Fruit fly (Drosophila melanogaster): ENCODE measurements around the gene Prosalpha4.

Gene Prosalpha4

dm6 chrX:16279340-16279941 lies 3.4 kb downstream of the Prosalpha4 start (continued):
- TF ChIP-seq CG6175 (GFP tag; IDR thresholded peaks at IDR 0.05) (peak; percentile 80), Lpt (GFP tag; optimal IDR thresholded peaks at IDR 0.05) (no peak), onecut (GFP tag; IDR thresholded peaks at IDR 0.05) (peak; percentile 85), CG11696 (GFP tag; IDR thresholded peaks at IDR 0.05) (peak; percentile 79), CG12104 (GFP tag; optimal IDR thresholded peaks at IDR 0.05) (peak; percentile 44), bab2 (GFP tag; optimal IDR thresholded peaks at IDR 0.05) (peak; percentile 83), dati (GFP tag; IDR thresholded peaks at IDR 0.05) (peak; percentile 69), CG18476 (GFP tag; optimal IDR thresholded peaks at IDR 0.05) (peak; percentile 16), CG13287 (GFP tag; IDR thresholded peaks at IDR 0.05; ENCODE audit: partially characterized antibody) (no peak), pho (GFP tag; optimal IDR thresholded peaks at IDR 0.05) (peak; percentile 55), HLHmδ (GFP tag; optimal IDR thresholded peaks at IDR 0.05) (no peak), Camta (GFP tag; optimal IDR thresholded peaks at IDR 0.05) (peak; percentile 87), CG31224 (GFP tag; IDR thresholded peaks at IDR 0.05) (peak; percentile 60), CG18262 (tag; optimal IDR thresholded peaks at IDR 0.05) (peak; percentile 70), CG2202 (tag; optimal IDR thresholded peaks at IDR 0.05) (peak; percentile 39), aop (GFP tag; IDR thresholded peaks at IDR 0.05) (no peak), crp (GFP tag; optimal IDR thresholded peaks at IDR 0.05) (peak in 1 of 2 experiments; percentile 8), CG11247 (GFP tag; IDR thresholded peaks at IDR 0.05) (peak; percentile 83), salm (tag; optimal IDR thresholded peaks at IDR 0.05) (peak; percentile 50), crol (GFP tag; IDR thresholded peaks at IDR 0.05) (peak; percentile 41; the same call in 1 of the 2 replicates), D19A (tag; optimal IDR thresholded peaks at IDR 0.05) (peak; percentile 64), Kr (GFP tag; optimal IDR thresholded peaks at IDR 0.05) (no peak), Lhr (GFP tag; optimal IDR thresholded peaks at IDR 0.05) (peak; percentile 39), CG30431 (GFP tag; optimal IDR thresholded peaks at IDR 0.05) (peak; percentile 69), Bgb (GFP tag; IDR thresholded peaks at IDR 0.05; ENCODE audit: partially characterized antibody) (peak; percentile 72), CG7987 (GFP tag; optimal IDR thresholded peaks at IDR 0.05) (peak; percentile 27), NC2α (GFP tag; optimal IDR thresholded peaks at IDR 0.05) (peak; percentile 60), CG17568 (GFP tag; optimal IDR thresholded peaks at IDR 0.05) (no peak), da (GFP tag; optimal IDR thresholded peaks at IDR 0.05) (peak; percentile 39), CG18599 (GFP tag; optimal IDR thresholded peaks at IDR 0.05) (peak; percentile 73), Awh (GFP tag; IDR thresholded peaks at IDR 0.05) (peak; percentile 88), wdn (GFP tag; IDR thresholded peaks at IDR 0.05) (peak; percentile 60), CG11560 (tag; IDR thresholded peaks at IDR 0.05) (peak; percentile 86), NfI (GFP tag; optimal IDR thresholded peaks at IDR 0.05) (peak; percentile 74), CG12942 (GFP tag; optimal IDR thresholded peaks at IDR 0.05) (peak; percentile 65), Bteb2 (GFP tag; optimal IDR thresholded peaks at IDR 0.05) (peak; percentile 22), Oli (tag; optimal IDR thresholded peaks at IDR 0.05) (peak; percentile 82), H2.0 (GFP tag; IDR thresholded peaks at IDR 0.05) (peak; percentile 89), sima (GFP tag; optimal IDR thresholded peaks at IDR 0.05) (no peak), sna (GFP tag; IDR thresholded peaks at IDR 0.05; ENCODE audit: partially characterized antibody) (no peak), CG31388 (GFP tag; optimal IDR thresholded peaks at IDR 0.05) (peak; percentile 17), Poxn (GFP tag; IDR thresholded peaks at IDR 0.05) (peak; percentile 74), CG4424 (GFP tag; optimal IDR thresholded peaks at IDR 0.05) (peak; percentile 85), CG13775 (GFP tag; optimal IDR thresholded peaks at IDR 0.05) (peak; percentile 39)
